Worm (Caenorhabditis elegans) whole organism, L4 larva: ENCODE results near the gene dct-18.
A peak's percentile ranks its signal among the peaks of the same experiment; 100 is the strongest.

Source experiments
- ceh-20 ChIP-seq: fragments of 200-800 bp; sonication (Bioruptor generic); IDR thresholded peaks from 2 replicates; pipeline ENCODE4 v1.3.6; 2022; ENCODE audit warnings: missing genetic modification reagents, missing genetic modification characterization, missing compliant biosample characterization
- ces-1 ChIP-seq: fragments of 150-350 bp; sonication (generic microtip); optimal IDR thresholded peaks from 4 replicates; lab custom pipeline; 2014; ENCODE audit warnings: missing biosample characterization, missing genetic modification reagents, missing genetic modification characterization
- dve-1 ChIP-seq: sonication (generic microtip); optimal IDR thresholded peaks from 2 replicates; lab custom pipeline; 2017; ENCODE audit warnings: antibody characterized with exemption, mild to moderate bottlenecking, missing genetic modification characterization, missing compliant biosample characterization; ENCODE audit not compliant: insufficient read depth
- gei-8 ChIP-seq: fragments of 200-800 bp; sonication (Bioruptor generic); optimal IDR thresholded peaks from 2 replicates; lab custom pipeline; 2018; ENCODE audit warnings: mild to moderate bottlenecking, missing genetic modification characterization, missing compliant biosample characterization
- mxl-3 ChIP-seq: fragments of 200-800 bp; sonication (Bioruptor generic); optimal IDR thresholded peaks from 2 replicates; lab custom pipeline; 2018; ENCODE audit warnings: mild to moderate bottlenecking, missing genetic modification characterization, missing compliant biosample characterization
- nhr-10 ChIP-seq: fragments of 150-350 bp; optimal IDR thresholded peaks from 2 replicates; lab custom pipeline; 2014; ENCODE audit warnings: missing biosample characterization, missing genetic modification characterization
- nhr-237 ChIP-seq: sonication (generic microtip); optimal IDR thresholded peaks from 2 replicates; lab custom pipeline; 2017; ENCODE audit warnings: missing biosample characterization, missing genetic modification characterization
- nhr-28 ChIP-seq: fragments of 150-350 bp; optimal IDR thresholded peaks from 2 replicates; lab custom pipeline; 2014; ENCODE audit warnings: missing biosample characterization, missing genetic modification characterization
- skn-1 ChIP-seq: fragments of 150-350 bp; optimal IDR thresholded peaks from 2 replicates; lab custom pipeline; 2014; ENCODE audit warnings: missing biosample characterization, missing genetic modification characterization
- unc-62 ChIP-seq, 3 experiments: fragments of 150-350 bp in 1 of 3; sonication (generic microtip); optimal IDR thresholded peaks in 2 of 3; peaks in 1 of 3; 1 replicate in 1 of 3; 2 replicates in 2 of 3; lab custom pipeline; 2014 to 2017; ENCODE audit warnings: missing biosample characterization in 3 of 3, missing genetic modification characterization in 3 of 3, missing genetic modification reagents in 3 of 3, missing genotype in 1 of 3

- TF ChIP-seq nhr-237 (tag; lab: Kevin White, UChicago) (no peak), ceh-20 (GFP tag; lab: Robert Waterston, UW) (no peak), nhr-28 (no peak), mxl-3 (GFP tag; lab: Kevin White, UChicago) (no peak), dve-1 (peak; percentile 10), ces-1 (GFP tag; lab: Kevin White, UChicago) (no peak), gei-8 (no peak), nhr-10 (no peak), skn-1 (tag; lab: Kevin White, UChicago) (no peak), unc-62 (GFP tag; optimal IDR thresholded peaks at IDR 0.05 in 1 of 2; lab: Kevin White, UChicago) (no peak), unc-62 (tag; optimal IDR thresholded peaks at IDR 0.05; lab: Kevin White, UChicago) (no peak)
These were observed 51.2 kb downstream of the dct-18 start for ce11 chrII:12982830-12983229.
